Worm (Caenorhabditis elegans) whole organism, L4 larva: Measurements from ENCODE around the gene F53A9.1.

Source experiments
- aha-1 ChIP-seq: fragments of 150-350 bp; peaks from one replicate; lab custom pipeline; 2014; ENCODE audit warnings: missing biosample characterization, missing genetic modification characterization
- ama-1 ChIP-seq: fragments of 150-350 bp; optimal IDR thresholded peaks from 2 replicates; lab custom pipeline; 2014; ENCODE audit warnings: inconsistent platforms, mixed read lengths
- arid-1 ChIP-seq: fragments of 200-800 bp; sonication (Bioruptor generic); conservative IDR thresholded peaks from 2 replicates; pipeline ENCODE4 v1.3.6; 2022; ENCODE audit warnings: missing genetic modification reagents, missing genetic modification characterization, missing compliant biosample characterization
- ztf-11 ChIP-seq: fragments of 150-350 bp; optimal IDR thresholded peaks from 2 replicates; lab custom pipeline; 2014; ENCODE audit warnings: missing biosample characterization, missing genetic modification characterization

DNA sequence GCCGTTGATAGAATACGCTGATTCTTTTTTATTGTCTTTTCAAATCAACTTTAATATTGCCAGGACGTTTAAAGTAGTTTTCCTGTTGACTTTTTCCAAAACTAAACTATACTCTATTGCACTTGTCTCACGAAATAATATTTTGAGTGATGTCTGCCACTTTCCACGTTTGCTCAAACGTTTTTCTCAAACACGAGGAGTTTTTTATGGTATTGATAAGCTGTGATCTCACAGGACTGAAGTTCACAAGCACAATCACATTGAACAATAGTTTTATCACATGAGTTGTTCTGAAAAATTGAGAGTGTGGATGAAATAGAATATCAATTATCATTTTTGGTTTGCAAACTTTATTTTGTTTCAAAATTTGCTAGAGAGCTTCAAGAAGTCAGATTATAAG lies 8.5 kb downstream of the F53A9.1 start:
- TF ChIP-seq ztf-11 (no peak), ama-1 (no peak), arid-1 (GFP tag; lab: Robert Waterston, UW) (no peak), aha-1 (tag; lab: Kevin White, UChicago) (no peak)
